Worm (Caenorhabditis elegans) whole organism, L4 larva: ENCODE data around the gene Y39B6A.41.

ENCODE experiments used
- F37D6.2 ChIP-seq: sonication (generic microtip); optimal IDR thresholded peaks from 2 replicates; lab custom pipeline; 2016; ENCODE audit warnings: mild to moderate bottlenecking, missing genetic modification characterization, missing compliant biosample characterization
- R02D3.7 ChIP-seq: fragments of 150-350 bp; sonication (generic microtip); optimal IDR thresholded peaks from 3 replicates; lab custom pipeline; 2014; ENCODE audit warnings: missing biosample characterization, missing genetic modification characterization
- T20F7.1 ChIP-seq: fragments of 200-800 bp; sonication (Bioruptor generic); optimal IDR thresholded peaks from 2 replicates; lab custom pipeline; 2018; ENCODE audit warnings: mild to moderate bottlenecking, missing genetic modification characterization, missing compliant biosample characterization
- Y105C5A.15 ChIP-seq: fragments of 200-800 bp; sonication (Bioruptor generic); IDR thresholded peaks from 2 replicates; pipeline ENCODE4 v1.3.6; 2022; ENCODE audit warnings: missing genetic modification characterization, missing compliant biosample characterization
- aha-1 ChIP-seq: fragments of 150-350 bp; peaks from one replicate; lab custom pipeline; 2014; ENCODE audit warnings: missing biosample characterization, missing genetic modification characterization
- aly-2 ChIP-seq: sonication (generic microtip); optimal IDR thresholded peaks from 2 replicates; lab custom pipeline; 2018; ENCODE audit warnings: missing biosample characterization, missing genetic modification characterization
- ceh-28 ChIP-seq: fragments of 150-350 bp; optimal IDR thresholded peaks from 2 replicates; lab custom pipeline; 2014; ENCODE audit warnings: missing biosample characterization, missing genetic modification reagents, missing genetic modification characterization
- cey-2 ChIP-seq: sonication (generic microtip); optimal IDR thresholded peaks from 3 replicates; lab custom pipeline; 2017; ENCODE audit warnings: missing genetic modification characterization, mild to moderate bottlenecking, missing compliant biosample characterization, antibody characterized with exemption, borderline replicate concordance; ENCODE audit not compliant: insufficient read depth
- daf-16 ChIP-seq, 3 experiments: sonication (generic microtip); optimal IDR thresholded peaks; 2 replicates each; lab custom pipeline; 2016 to 2017; ENCODE audit warnings: missing genetic modification characterization in 3 of 3, missing genetic modification reagents in 3 of 3, mild to moderate bottlenecking in 2 of 3, missing compliant biosample characterization in 2 of 3, missing biosample characterization in 1 of 3, moderate library complexity in 1 of 3
- dmd-6 ChIP-seq: fragments of 200-800 bp; sonication (Bioruptor generic); IDR thresholded peaks from 2 replicates; pipeline ENCODE4 v1.3.6; 2022; ENCODE audit warnings: missing genetic modification reagents, missing genetic modification characterization, missing compliant biosample characterization
- dpl-1 ChIP-seq: fragments of 150-350 bp; optimal IDR thresholded peaks from 2 replicates; lab custom pipeline; 2014; ENCODE audit warnings: missing biosample characterization, missing genetic modification reagents, missing genetic modification characterization
- dve-1 ChIP-seq: sonication (generic microtip); optimal IDR thresholded peaks from 2 replicates; lab custom pipeline; 2017; ENCODE audit warnings: antibody characterized with exemption, mild to moderate bottlenecking, missing genetic modification characterization, missing compliant biosample characterization; ENCODE audit not compliant: insufficient read depth
- egl-43 ChIP-seq: fragments of 200-800 bp; sonication (Bioruptor generic); IDR thresholded peaks from 2 replicates; pipeline ENCODE4 v1.3.6; 2022; ENCODE audit warnings: missing genetic modification reagents, missing genetic modification characterization, missing compliant biosample characterization
- fkh-10 ChIP-seq: fragments of 150-350 bp; optimal IDR thresholded peaks from 2 replicates; lab custom pipeline; 2014; ENCODE audit warnings: missing biosample characterization, missing genetic modification reagents, missing genetic modification characterization
- gei-8 ChIP-seq: fragments of 200-800 bp; sonication (Bioruptor generic); optimal IDR thresholded peaks from 2 replicates; lab custom pipeline; 2018; ENCODE audit warnings: mild to moderate bottlenecking, missing genetic modification characterization, missing compliant biosample characterization
- lin-1 ChIP-seq: fragments of 200-800 bp; sonication (Bioruptor generic); IDR thresholded peaks from 2 replicates; pipeline ENCODE4 v1.3.6; 2022; ENCODE audit warnings: missing genetic modification reagents, missing genetic modification characterization, missing compliant biosample characterization
- lin-39 ChIP-seq: fragments of 150-350 bp; optimal IDR thresholded peaks from 2 replicates; lab custom pipeline; 2014; ENCODE audit warnings: missing biosample characterization, missing genetic modification reagents, missing genetic modification characterization
- lir-3 ChIP-seq: sonication (generic microtip); optimal IDR thresholded peaks from 2 replicates; lab custom pipeline; 2016; ENCODE audit warnings: mild to moderate bottlenecking, missing genetic modification characterization, missing compliant biosample characterization
- lsy-2 ChIP-seq, 2 experiments: fragments of 150-350 bp in 1 of 2; sonication (generic microtip) in 1 of 2; optimal IDR thresholded peaks; 2 replicates each; lab custom pipeline; 2014 to 2017; ENCODE audit warnings: missing biosample characterization in 2 of 2, missing genetic modification characterization in 2 of 2
- mep-1 ChIP-seq: fragments of 150-350 bp; sonication (generic microtip); optimal IDR thresholded peaks from 3 replicates; lab custom pipeline; 2014; ENCODE audit warnings: missing biosample characterization, missing genetic modification characterization
- mxl-2 ChIP-seq: fragments of 200-800 bp; sonication (Bioruptor generic); conservative IDR thresholded peaks from 2 replicates; pipeline ENCODE4 v1.3.6; 2022; ENCODE audit warnings: missing genetic modification reagents, missing genetic modification characterization, missing compliant biosample characterization
- mxl-3 ChIP-seq: fragments of 200-800 bp; sonication (Bioruptor generic); optimal IDR thresholded peaks from 2 replicates; lab custom pipeline; 2018; ENCODE audit warnings: mild to moderate bottlenecking, missing genetic modification characterization, missing compliant biosample characterization
- nhr-28 ChIP-seq: fragments of 150-350 bp; optimal IDR thresholded peaks from 2 replicates; lab custom pipeline; 2014; ENCODE audit warnings: missing biosample characterization, missing genetic modification characterization
- nhr-77 ChIP-seq: fragments of 150-350 bp; optimal IDR thresholded peaks from 2 replicates; lab custom pipeline; 2014; ENCODE audit warnings: missing biosample characterization, missing genetic modification characterization
- pha-4 ChIP-seq, 2 experiments: fragments of 150-350 bp in 1 of 2; fragments of 200-800 bp in 1 of 2; sonication (Bioruptor generic) in 1 of 2; IDR thresholded peaks in 1 of 2; optimal IDR thresholded peaks in 1 of 2; 2 replicates each; pipeline versions ENCODE4 v1.3.6 to Lab custom; 2014 to 2022; ENCODE audit warnings: missing genetic modification characterization in 2 of 2, missing genetic modification reagents in 2 of 2, missing biosample characterization in 1 of 2, missing compliant biosample characterization in 1 of 2
- pqm-1 ChIP-seq: sonication (generic microtip); optimal IDR thresholded peaks from 2 replicates; lab custom pipeline; 2017; ENCODE audit warnings: missing biosample characterization, missing genetic modification characterization
- saeg-2 ChIP-seq: fragments of 200-800 bp; sonication (Bioruptor generic); IDR thresholded peaks from 2 replicates; pipeline ENCODE4 v1.3.6; 2022; ENCODE audit warnings: missing genetic modification reagents, missing genetic modification characterization, missing compliant biosample characterization
- set-16 ChIP-seq: fragments of 200-800 bp; sonication (Bioruptor generic); IDR thresholded peaks from 2 replicates; pipeline ENCODE4 v1.3.6; 2022; ENCODE audit warnings: missing genetic modification reagents, missing genetic modification characterization, missing compliant biosample characterization
- unc-39 ChIP-seq: sonication (generic microtip); optimal IDR thresholded peaks from 2 replicates; lab custom pipeline; 2017; ENCODE audit warnings: missing biosample characterization, missing genetic modification characterization
- zfp-2 ChIP-seq: sonication (generic microtip); optimal IDR thresholded peaks from 2 replicates; lab custom pipeline; 2016; ENCODE audit warnings: mild to moderate bottlenecking, missing genetic modification characterization, missing compliant biosample characterization

Gene Y39B6A.41

ce11 chrV:18967479-18968056, 10.2 kb downstream of the Y39B6A.41 start, which contains the start of gene Y39B6A.43 (continued):
- TF ChIP-seq R02D3.7 (tag; lab: Kevin White, UChicago) (no peak), lin-39 (tag; lab: Kevin White, UChicago) (no peak), gei-8 (peak; percentile 24), lsy-2 (tag; optimal IDR thresholded peaks at IDR 0.05; lab: Kevin White, UChicago) (peak; percentile 91 to 97), egl-43 (peak; percentile 93), aly-2 (tag; lab: Kevin White, UChicago) (peak; percentile 43), dmd-6 (GFP tag; lab: Robert Waterston, UW) (peak; percentile 98), cey-2 (tag; lab: Kevin White, UChicago) (no peak), lir-3 (peak; percentile 24), set-16 (peak; percentile 64), fkh-10 (GFP tag; lab: Kevin White, UChicago) (peak; percentile 78)

- TF ChIP-seq saeg-2: no peak
- no peak for TF ChIP-seq unc-39 (tag; lab: Kevin White, UChicago)
- TF ChIP-seq zfp-2 (tag; lab: Kevin White, UChicago): no peak
Measured at ce11 chrV:18960072-18960471, 17.7 kb downstream of the Y39B6A.41 start, which contains the start of gene ztf-20. ztf-20 (minus strand) TSS chrV:18960172.

- TF ChIP-seq mxl-3 (GFP tag; lab: Kevin White, UChicago) (no peak), pqm-1 (peak; percentile 24), nhr-28 (peak; percentile 41), ceh-28 (no peak), dmd-6 (GFP tag; lab: Robert Waterston, UW) (peak; percentile 44), nhr-77 (peak; percentile 3), dve-1 (peak; percentile 38), Y105C5A.15 (no peak), mep-1 (tag; lab: Kevin White, UChicago) (peak; percentile 15), daf-16 (GFP tag; optimal IDR thresholded peaks at IDR 0.05; lab: Kevin White, UChicago) (no peak), daf-16 (tag; optimal IDR thresholded peaks at IDR 0.05; lab: Kevin White, UChicago) (peak; percentile 88), mxl-2 (GFP tag; lab: Robert Waterston, UW) (no peak), T20F7.1 (GFP tag; lab: Kevin White, UChicago) (no peak)
Measured at ce11 chrV:18957267-18957843, 20.4 kb downstream of the Y39B6A.41 start, which contains the start of gene hrg-10. hrg-10 (minus strand) TSS chrV:18957317.

DNA sequence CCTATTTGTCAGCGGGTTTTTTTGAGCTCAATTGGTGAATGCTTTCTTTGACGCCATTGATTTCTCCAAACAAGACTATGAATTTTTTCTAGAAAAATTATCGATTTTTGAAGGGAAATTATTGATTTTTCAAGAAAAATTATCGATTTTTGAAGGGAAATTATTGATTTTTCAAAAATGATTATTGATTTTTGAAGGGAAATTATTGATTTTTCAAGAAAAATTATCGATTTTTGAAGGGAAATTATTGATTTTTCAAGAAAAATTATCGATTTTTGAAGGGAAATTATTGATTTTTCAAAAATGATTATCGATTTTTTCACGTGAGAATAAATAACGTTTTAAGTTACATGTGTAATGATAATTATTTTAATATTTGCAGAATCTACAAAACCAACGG, 37.0 kb downstream of the Y39B6A.41 start:
- TF ChIP-seq ceh-28: peak; percentile 94

- no peak for TF ChIP-seq lin-1
- TF ChIP-seq dpl-1: no peak
- TF ChIP-seq saeg-2: no peak
- TF ChIP-seq, all 104 proteins: peak for 0
Measured at ce11 chrV:18940341-18940740, 37.4 kb downstream of the Y39B6A.41 start, which contains the start of gene Y80D3A.8. Y80D3A.8 (plus strand) TSS chrV:18940641.

ce11 chrV:18937578-18937977, 40.2 kb downstream of the Y39B6A.41 start:
- no peak for TF ChIP-seq saeg-2
- no peak for TF ChIP-seq pha-4 (GFP tag; IDR thresholded peaks at IDR 0.05; lab: Robert Waterston, UW)
- no peak for TF ChIP-seq pha-4 (tag; optimal IDR thresholded peaks at IDR 0.05; lab: Kevin White, UChicago)
- TF ChIP-seq F37D6.2 (tag; lab: Kevin White, UChicago): no peak
- TF ChIP-seq aha-1 (tag; lab: Kevin White, UChicago): peak; percentile 56
